Worm (Caenorhabditis elegans) whole organism, L1 larva: ENCODE data around the gene F25B5.3.

ENCODE experiments used
- aha-1 ChIP-seq: fragments of 150-350 bp; optimal IDR thresholded peaks from 2 replicates; lab custom pipeline; 2014; ENCODE audit warnings: missing biosample characterization, missing genetic modification characterization
- ama-1 ChIP-seq: fragments of 150-350 bp; optimal IDR thresholded peaks from 2 replicates; lab custom pipeline; 2014
- fkh-10 ChIP-seq: sonication (generic microtip); optimal IDR thresholded peaks from 2 replicates; lab custom pipeline; 2017; ENCODE audit warnings: missing biosample characterization, missing genetic modification reagents, missing genetic modification characterization
- hpl-2 ChIP-seq: fragments of 150-350 bp; optimal IDR thresholded peaks from 2 replicates; lab custom pipeline; 2014; ENCODE audit warnings: missing biosample characterization, missing genetic modification reagents, missing genetic modification characterization
- lin-39 ChIP-seq: fragments of 150-350 bp; optimal IDR thresholded peaks from 2 replicates; lab custom pipeline; 2014; ENCODE audit warnings: missing biosample characterization, missing genetic modification reagents, missing genetic modification characterization
- mep-1 ChIP-seq: fragments of 150-350 bp; optimal IDR thresholded peaks from 2 replicates; lab custom pipeline; 2014; ENCODE audit warnings: missing biosample characterization, missing genetic modification characterization
- nhr-237 ChIP-seq: fragments of 150-350 bp; optimal IDR thresholded peaks from 2 replicates; lab custom pipeline; 2014; ENCODE audit warnings: missing biosample characterization, missing genetic modification characterization
- nhr-76 ChIP-seq: sonication (generic microtip); optimal IDR thresholded peaks from 2 replicates; lab custom pipeline; 2017; ENCODE audit warnings: missing biosample characterization, missing genetic modification characterization
- rnt-1 ChIP-seq: sonication (generic microtip); optimal IDR thresholded peaks from 2 replicates; lab custom pipeline; 2016; ENCODE audit warnings: mild to moderate bottlenecking, missing genetic modification characterization, moderate library complexity, missing compliant biosample characterization
- snpc-4 ChIP-seq: fragments of 150-350 bp; optimal IDR thresholded peaks from 2 replicates; lab custom pipeline; 2014; ENCODE audit warnings: missing biosample characterization, missing genetic modification characterization
- sptf-1 ChIP-seq: fragments of 150-350 bp; optimal IDR thresholded peaks from 2 replicates; lab custom pipeline; 2014; ENCODE audit warnings: missing biosample characterization, missing genetic modification characterization
- tbx-2 ChIP-seq: sonication (generic microtip); optimal IDR thresholded peaks from 2 replicates; lab custom pipeline; 2016; ENCODE audit warnings: missing genetic modification characterization, missing compliant biosample characterization
- unc-62 ChIP-seq: fragments of 150-350 bp; optimal IDR thresholded peaks from 2 replicates; lab custom pipeline; 2014; ENCODE audit warnings: missing biosample characterization, missing genetic modification reagents, missing genetic modification characterization

- no peak for TF ChIP-seq nhr-76 (tag; lab: Kevin White, UChicago)
- no peak for TF ChIP-seq lin-39 (tag; lab: Kevin White, UChicago)
- TF ChIP-seq aha-1 (tag; lab: Kevin White, UChicago), result no peak
- peak; percentile 37 for TF ChIP-seq rnt-1 (tag; lab: Kevin White, UChicago)
- peak; percentile 46 for TF ChIP-seq snpc-4 (tag; lab: Kevin White, UChicago)
- no peak for TF ChIP-seq mep-1 (tag; lab: Kevin White, UChicago)
- TF ChIP-seq hpl-2 (GFP tag; lab: Kevin White, UChicago), result no peak
- no peak for TF ChIP-seq sptf-1 (tag; lab: Kevin White, UChicago)
- TF ChIP-seq tbx-2, result peak; percentile 35
- no peak for TF ChIP-seq fkh-10 (GFP tag; lab: Kevin White, UChicago)
- no peak for TF ChIP-seq unc-62
- TF ChIP-seq nhr-237 (tag; lab: Kevin White, UChicago), result peak; percentile 14
- TF ChIP-seq ama-1 (lab: Kevin White, UChicago), result peak; percentile 94
Measured at ce11 chrIII:5940525-5940974, 8.1 kb upstream of the F25B5.3 start.
